Worm (Caenorhabditis elegans) whole organism, L1 larva: ENCODE measurements around the gene cutl-29.

Experiments
- lin-14 ChIP-seq: fragments of 200-800 bp; sonication (Bioruptor generic); optimal IDR thresholded peaks from 2 replicates; lab custom pipeline; 2018; ENCODE audit warnings: mild to moderate bottlenecking, missing genetic modification characterization, moderate library complexity, missing compliant biosample characterization
- lin-39 ChIP-seq: fragments of 150-350 bp; optimal IDR thresholded peaks from 2 replicates; lab custom pipeline; 2014; ENCODE audit warnings: missing biosample characterization, missing genetic modification reagents, missing genetic modification characterization
- mdl-1 ChIP-seq, 2 experiments: fragments of 150-350 bp; optimal IDR thresholded peaks; 2 replicates each; lab custom pipeline; 2014 to 2017; ENCODE audit warnings: missing biosample characterization in 2 of 2, missing genetic modification characterization in 2 of 2, inconsistent platforms in 1 of 2
- nhr-237 ChIP-seq: fragments of 150-350 bp; optimal IDR thresholded peaks from 2 replicates; lab custom pipeline; 2014; ENCODE audit warnings: missing biosample characterization, missing genetic modification characterization
- skn-1 ChIP-seq: fragments of 150-350 bp; optimal IDR thresholded peaks from 2 replicates; lab custom pipeline; 2014; ENCODE audit warnings: missing biosample characterization, missing genetic modification characterization
- unc-62 ChIP-seq: fragments of 150-350 bp; optimal IDR thresholded peaks from 2 replicates; lab custom pipeline; 2014; ENCODE audit warnings: missing biosample characterization, missing genetic modification reagents, missing genetic modification characterization
- unc-98 ChIP-seq: fragments of 200-800 bp; sonication (Bioruptor generic); IDR thresholded peaks from 2 replicates; pipeline ENCODE4 v1.3.6; 2022; ENCODE audit warnings: missing genetic modification characterization, missing compliant biosample characterization

DNA sequence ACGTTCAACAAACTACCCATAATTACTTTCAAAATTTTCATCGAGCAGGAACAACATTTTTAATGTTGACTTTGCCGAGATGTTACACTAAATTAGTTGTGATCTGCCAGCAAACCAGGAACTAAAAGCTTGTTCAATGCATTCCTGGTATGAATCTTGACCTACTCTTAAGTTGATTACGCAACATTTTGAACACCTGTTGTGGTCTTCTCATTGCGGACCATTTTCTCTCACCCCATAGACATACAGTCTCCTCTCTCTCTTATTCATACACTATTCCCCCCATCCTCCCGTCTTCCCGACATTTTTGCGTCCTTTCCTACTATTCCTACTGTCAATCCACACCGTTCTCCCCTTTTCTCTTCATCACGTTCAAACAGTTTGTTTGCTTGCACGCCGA, 2.7 kb upstream of the cutl-29 start:
- TF ChIP-seq lin-39 (tag; lab: Kevin White, UChicago) (no peak), skn-1 (tag; lab: Kevin White, UChicago) (no peak), unc-62 (GFP tag; lab: Kevin White, UChicago) (no peak), lin-14 (GFP tag; lab: Kevin White, UChicago) (no peak), unc-98 (GFP tag; lab: Robert Waterston, UW) (no peak), nhr-237 (tag; lab: Kevin White, UChicago) (no peak), mdl-1 (tag; optimal IDR thresholded peaks at IDR 0.05; lab: Kevin White, UChicago) (no peak)
